Worm (Caenorhabditis elegans): Measurements from ENCODE around the gene srx-90.

The srx-90 gene

ce11 chrV:11580826-11581225 lies at the start of gene srx-90:
Gene srx-90 (plus strand): TSS chrV:11581126.
- TF ChIP-seq snpc-4 (tag; optimal IDR thresholded peaks at IDR 0.05): no peak
- TF ChIP-seq nhr-77 (tag; optimal IDR thresholded peaks at IDR 0.05): no peak
- TF ChIP-seq nfya-1 (tag; optimal IDR thresholded peaks at IDR 0.05; ENCODE audit: insufficient read depth): no peak
- no peak for TF ChIP-seq nhr-237 (tag; optimal IDR thresholded peaks at IDR 0.05)
- no peak for TF ChIP-seq pha-4 (tag; optimal IDR thresholded peaks at IDR 0.05)
- no peak for TF ChIP-seq unc-39 (tag; optimal IDR thresholded peaks at IDR 0.05)
- TF ChIP-seq ztf-11 (tag; optimal IDR thresholded peaks at IDR 0.05): no peak
- no peak for TF ChIP-seq nhr-43 (tag; optimal IDR thresholded peaks at IDR 0.05; ENCODE audit: poor library complexity, severe bottlenecking)

DNA sequence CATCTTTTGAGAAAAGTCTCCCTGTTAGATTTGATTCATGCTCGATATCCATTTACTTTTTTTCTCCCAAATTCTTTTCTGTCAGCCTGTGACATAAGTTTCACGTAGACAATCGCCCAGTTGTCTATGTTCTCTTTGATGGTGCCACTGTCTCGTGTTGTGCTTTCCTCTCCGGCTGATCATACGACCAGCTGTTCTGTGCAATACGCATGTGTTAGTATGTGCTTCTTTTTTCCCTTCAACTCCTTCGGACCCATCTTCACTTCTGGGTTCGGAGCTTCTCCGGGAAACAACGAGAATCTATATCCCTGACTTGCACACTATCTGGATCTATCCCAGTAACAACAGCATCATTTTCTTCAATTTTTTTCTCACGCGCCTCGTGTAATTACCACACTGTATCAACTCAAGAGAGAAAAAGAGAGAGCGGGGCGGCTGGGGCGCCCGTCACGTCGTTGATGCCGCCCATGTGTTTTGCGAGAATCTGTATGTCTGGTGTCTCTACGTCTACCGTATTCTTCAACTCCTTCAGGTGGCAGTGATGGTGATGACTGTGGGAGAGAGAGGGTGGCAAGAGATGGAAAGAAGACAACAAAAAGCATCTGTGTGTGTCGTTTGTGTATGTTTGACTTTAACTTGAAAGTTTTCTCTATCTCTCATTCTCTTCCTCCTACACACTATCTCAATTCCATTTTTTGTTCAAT lies 48.9 kb upstream of the srx-90 start:
- TF ChIP-seq egl-27 (tag; optimal IDR thresholded peaks at IDR 0.05) (peak; percentile 85), tbx-2 (tag; optimal IDR thresholded peaks at IDR 0.05) (peak; percentile 54), nhr-11 (tag; optimal IDR thresholded peaks at IDR 0.05) (no peak), aly-2 (tag; optimal IDR thresholded peaks at IDR 0.05) (no peak), daf-12 (tag; optimal IDR thresholded peaks at IDR 0.05) (no peak), fos-1 (tag; optimal IDR thresholded peaks at IDR 0.05) (no peak), ceh-9 (tag; optimal IDR thresholded peaks at IDR 0.05) (no peak), elt-2 (tag; optimal IDR thresholded peaks at IDR 0.05) (peak; percentile 88), nhr-76 (tag; optimal IDR thresholded peaks at IDR 0.05) (no peak), nhr-23 (tag; optimal IDR thresholded peaks at IDR 0.05) (peak; percentile 28), hmg-11 (tag; optimal IDR thresholded peaks at IDR 0.05) (no peak), skn-1 (tag; optimal IDR thresholded peaks at IDR 0.05) (peak; percentile 73), ama-1 (optimal IDR thresholded peaks at IDR 0.05) (no peak), snpc-4 (tag; optimal IDR thresholded peaks at IDR 0.05) (peak; percentile 36), nhr-77 (tag; optimal IDR thresholded peaks at IDR 0.05) (no peak), ZK546.5 (tag; optimal IDR thresholded peaks at IDR 0.05) (no peak), unc-39 (tag; optimal IDR thresholded peaks at IDR 0.05) (no peak), sea-2 (GFP tag; optimal IDR thresholded peaks at IDR 0.05) (no peak), nfya-1 (tag; optimal IDR thresholded peaks at IDR 0.05; ENCODE audit: insufficient read depth) (peak; percentile 52), egl-5 (tag; optimal IDR thresholded peaks at IDR 0.05) (peak; percentile 21), ztf-11 (tag; optimal IDR thresholded peaks at IDR 0.05) (no peak), mdl-1 (tag; optimal IDR thresholded peaks at IDR 0.05) (peak; percentile 77), pqm-1 (tag; optimal IDR thresholded peaks at IDR 0.05) (peak; percentile 81), nhr-28 (tag; optimal IDR thresholded peaks at IDR 0.05) (no peak), nhr-12 (tag; optimal IDR thresholded peaks at IDR 0.05) (no peak), fkh-10 (GFP tag; optimal IDR thresholded peaks at IDR 0.05) (no peak), nhr-25 (tag; optimal IDR thresholded peaks at IDR 0.05) (peak; percentile 95), elt-1 (tag; optimal IDR thresholded peaks at IDR 0.05) (peak; percentile 58), nhr-67 (tag; optimal IDR thresholded peaks at IDR 0.05) (no peak), nhr-237 (tag; optimal IDR thresholded peaks at IDR 0.05) (no peak), ceh-82 (tag; optimal IDR thresholded peaks at IDR 0.05) (no peak), zag-1 (tag; optimal IDR thresholded peaks at IDR 0.05) (no peak), mml-1 (tag; optimal IDR thresholded peaks at IDR 0.05) (no peak), unc-62 (GFP tag; optimal IDR thresholded peaks at IDR 0.05) (peak; percentile 62), pha-4 (tag; optimal IDR thresholded peaks at IDR 0.05) (peak; percentile 96), jun-1 (tag; optimal IDR thresholded peaks at IDR 0.05) (peak; percentile 82), lin-15B (tag; optimal IDR thresholded peaks at IDR 0.05) (no peak), nhr-43 (tag; optimal IDR thresholded peaks at IDR 0.05; ENCODE audit: poor library complexity, severe bottlenecking) (peak; percentile 70), elt-3 (tag; optimal IDR thresholded peaks at IDR 0.05) (peak in 1 of 3 experiments; percentile 43), fkh-2 (tag; optimal IDR thresholded peaks at IDR 0.05) (no peak), lin-39 (tag; optimal IDR thresholded peaks at IDR 0.05) (peak; percentile 42), eor-1 (tag; optimal IDR thresholded peaks at IDR 0.05) (no peak), ceh-28 (tag; optimal IDR thresholded peaks at IDR 0.05) (peak; percentile 35), R02D3.7 (tag; optimal IDR thresholded peaks at IDR 0.05) (no peak), ztf-4 (tag; optimal IDR thresholded peaks at IDR 0.05) (peak; percentile 18), ceh-16 (tag; optimal IDR thresholded peaks at IDR 0.05) (no peak), lsy-12 (tag; optimal IDR thresholded peaks at IDR 0.05) (peak; percentile 58)

Data from whole organism, L3 larva.